Worm (Caenorhabditis elegans): Measurements from ENCODE around the gene kle-2.

The kle-2 gene

ce11 chrIII:7941417-7941816 lies at the start of gene kle-2:
kle-2 (plus strand) TSS chrIII:7941717.
- no peak for TF ChIP-seq snpc-4 (tag; optimal IDR thresholded peaks at IDR 0.05)
- no peak for TF ChIP-seq bed-3 (GFP tag; optimal IDR thresholded peaks at IDR 0.05)
- TF ChIP-seq ceh-83 (GFP tag; optimal IDR thresholded peaks at IDR 0.05), result no peak
- no peak for TF ChIP-seq sem-2 (GFP tag; optimal IDR thresholded peaks at IDR 0.05)
- no peak for TF ChIP-seq drap-1 (GFP tag; optimal IDR thresholded peaks at IDR 0.05)

- no peak for TF ChIP-seq mls-2 (tag; optimal IDR thresholded peaks at IDR 0.05)
- no peak for TF ChIP-seq hlh-1 (tag; optimal IDR thresholded peaks at IDR 0.05)
- TF ChIP-seq M03D4.4 (tag; optimal IDR thresholded peaks at IDR 0.05), result no peak
- no peak for TF ChIP-seq nhr-76 (tag; optimal IDR thresholded peaks at IDR 0.05)
- TF ChIP-seq zip-8 (tag; optimal IDR thresholded peaks at IDR 0.05), result no peak
- no peak for TF ChIP-seq ceh-43 (GFP tag; optimal IDR thresholded peaks at IDR 0.05)
Measured at ce11 chrIII:7892333-7892732, 49.2 kb upstream of the kle-2 start.

- TF ChIP-seq nhr-12 (tag; optimal IDR thresholded peaks at IDR 0.05) (no peak), tbx-8 (GFP tag; optimal IDR thresholded peaks at IDR 0.05) (no peak), hlh-1 (tag; optimal IDR thresholded peaks at IDR 0.05) (no peak), ceh-39 (tag; optimal IDR thresholded peaks at IDR 0.05) (no peak), cnd-1 (tag; optimal IDR thresholded peaks at IDR 0.05) (no peak), lsy-2 (tag; optimal IDR thresholded peaks at IDR 0.05) (no peak), lin-13 (tag; optimal IDR thresholded peaks at IDR 0.05) (no peak), ham-2 (GFP tag; optimal IDR thresholded peaks at IDR 0.05) (no peak), bed-3 (GFP tag; optimal IDR thresholded peaks at IDR 0.05) (no peak), drap-1 (GFP tag; optimal IDR thresholded peaks at IDR 0.05) (no peak), unc-39 (tag; optimal IDR thresholded peaks at IDR 0.05) (no peak), mls-2 (tag; optimal IDR thresholded peaks at IDR 0.05) (no peak), lin-32 (GFP tag; optimal IDR thresholded peaks at IDR 0.05) (no peak), elt-3 (tag; optimal IDR thresholded peaks at IDR 0.05) (no peak), ztf-11 (tag; optimal IDR thresholded peaks at IDR 0.05) (no peak), zip-8 (tag; optimal IDR thresholded peaks at IDR 0.05) (no peak), sptf-1 (tag; optimal IDR thresholded peaks at IDR 0.05) (no peak), unc-120 (tag; optimal IDR thresholded peaks at IDR 0.05; ENCODE audit: poor library complexity, severe bottlenecking) (no peak), mab-5 (tag; optimal IDR thresholded peaks at IDR 0.05) (no peak)
Measured at ce11 chrIII:7893224-7893623, 48.3 kb upstream of the kle-2 start.

- TF ChIP-seq nhr-12 (tag; optimal IDR thresholded peaks at IDR 0.05) (no peak), sptf-1 (tag; optimal IDR thresholded peaks at IDR 0.05) (no peak), elt-1 (tag; optimal IDR thresholded peaks at IDR 0.05; ENCODE audit: borderline replicate concordance, insufficient read depth) (no peak), sem-2 (GFP tag; optimal IDR thresholded peaks at IDR 0.05) (no peak), blmp-1 (tag; optimal IDR thresholded peaks at IDR 0.05) (no peak), flh-1 (GFP tag; optimal IDR thresholded peaks at IDR 0.05) (no peak), ztf-11 (tag; optimal IDR thresholded peaks at IDR 0.05) (no peak), nhr-76 (tag; optimal IDR thresholded peaks at IDR 0.05) (no peak), lin-13 (tag; optimal IDR thresholded peaks at IDR 0.05) (no peak), ceh-43 (GFP tag; optimal IDR thresholded peaks at IDR 0.05) (no peak), mep-1 (tag; optimal IDR thresholded peaks at IDR 0.05) (no peak), snpc-4 (tag; optimal IDR thresholded peaks at IDR 0.05) (no peak), nhr-28 (tag; optimal IDR thresholded peaks at IDR 0.05) (no peak), ceh-83 (GFP tag; optimal IDR thresholded peaks at IDR 0.05) (no peak)
Measured at ce11 chrIII:7894724-7895123, 46.8 kb upstream of the kle-2 start, which contains the start of gene ZK688.4. ZK688.4 (plus strand) TSS chrIII:7895024.

ce11 chrIII:7896925-7897324 lies 44.6 kb upstream of the kle-2 start, which contains the start of gene ZK688.10:
ZK688.10 (minus strand) TSS chrIII:7897025.
- TF ChIP-seq drap-1 (GFP tag; optimal IDR thresholded peaks at IDR 0.05), result no peak
- TF ChIP-seq bed-3 (GFP tag; optimal IDR thresholded peaks at IDR 0.05), result no peak
- TF ChIP-seq mab-5 (tag; optimal IDR thresholded peaks at IDR 0.05), result no peak
- TF ChIP-seq unc-39 (tag; optimal IDR thresholded peaks at IDR 0.05), result no peak
- TF ChIP-seq nhr-28 (tag; optimal IDR thresholded peaks at IDR 0.05), result no peak
- TF ChIP-seq mep-1 (tag; optimal IDR thresholded peaks at IDR 0.05), result no peak
- TF ChIP-seq nhr-76 (tag; optimal IDR thresholded peaks at IDR 0.05), result no peak
- TF ChIP-seq cnd-1 (tag; optimal IDR thresholded peaks at IDR 0.05), result no peak
- TF ChIP-seq ceh-83 (GFP tag; optimal IDR thresholded peaks at IDR 0.05), result no peak
- no peak for TF ChIP-seq lsy-2 (tag; optimal IDR thresholded peaks at IDR 0.05)
- no peak for TF ChIP-seq sem-2 (GFP tag; optimal IDR thresholded peaks at IDR 0.05)
- TF ChIP-seq blmp-1 (tag; optimal IDR thresholded peaks at IDR 0.05), result no peak
- no peak for TF ChIP-seq ceh-43 (GFP tag; optimal IDR thresholded peaks at IDR 0.05)

Data from whole organism, mixed stage, embryonic.